Fruit fly (Drosophila melanogaster) whole organism, prepupa: ENCODE data around the gene CG42749.

Experiments used
- Blimp-1 ChIP-seq: fragments of 200-800 bp; sonication (Bioruptor generic); optimal IDR thresholded peaks from 3 replicates; lab custom pipeline; 2017; ENCODE audit warnings: missing biosample characterization, missing genetic modification characterization, mild to moderate bottlenecking, moderate library complexity, missing genetic modification reagents
- CG10631 ChIP-seq: fragments of 200-800 bp; sonication (Bioruptor generic); optimal IDR thresholded peaks from 2 replicates; lab custom pipeline; 2016; ENCODE audit warnings: missing biosample characterization, missing genetic modification characterization
- CG10669 ChIP-seq: fragments of 200-800 bp; sonication (Bioruptor generic); optimal IDR thresholded peaks from 3 replicates; lab custom pipeline; 2018; ENCODE audit warnings: missing biosample characterization, mild to moderate bottlenecking, missing genetic modification characterization, moderate library complexity
- CG11294 ChIP-seq: fragments of 200-800 bp; sonication (Bioruptor generic); IDR thresholded peaks from 2 replicates; pipeline ENCODE4 v1.3.6; 2022; ENCODE audit warnings: missing biosample characterization, missing genetic modification characterization
- CG11902 ChIP-seq: fragments of 200-800 bp; sonication (Bioruptor generic); optimal IDR thresholded peaks from 3 replicates; lab custom pipeline; 2016; ENCODE audit warnings: missing biosample characterization, missing genetic modification characterization
- CG1621 ChIP-seq: fragments of 200-800 bp; sonication (Bioruptor generic); optimal IDR thresholded peaks from 3 replicates; lab custom pipeline; 2018; ENCODE audit warnings: missing biosample characterization, mild to moderate bottlenecking, missing genetic modification characterization
- CG16779 ChIP-seq: fragments of 200-800 bp; sonication (Bioruptor generic); optimal IDR thresholded peaks from 3 replicates; lab custom pipeline; 2017; ENCODE audit warnings: missing biosample characterization, mild to moderate bottlenecking, missing genetic modification characterization
- CG3032 ChIP-seq: fragments of 200-800 bp; optimal IDR thresholded peaks from 2 replicates; lab custom pipeline; 2019; ENCODE audit warnings: missing biosample characterization, mild to moderate bottlenecking, missing genetic modification characterization, moderate library complexity
- CG32006 ChIP-seq: fragments of 200-800 bp; sonication (Bioruptor generic); optimal IDR thresholded peaks from 3 replicates; lab custom pipeline; 2017; ENCODE audit warnings: missing biosample characterization, mild to moderate bottlenecking, missing genetic modification characterization
- CG34406 ChIP-seq: fragments of 200-800 bp; sonication (Bioruptor generic); optimal IDR thresholded peaks from 3 replicates; lab custom pipeline; 2016; ENCODE audit warnings: missing biosample characterization, missing genetic modification characterization
- CG3919 ChIP-seq: fragments of 200-800 bp; sonication (Bioruptor generic); optimal IDR thresholded peaks from 3 replicates; lab custom pipeline; 2016; ENCODE audit warnings: missing biosample characterization, missing genetic modification characterization
- CG4318 ChIP-seq: fragments of 200-800 bp; sonication (Bioruptor generic); optimal IDR thresholded peaks from 3 replicates; lab custom pipeline; 2017; ENCODE audit warnings: missing biosample characterization, mild to moderate bottlenecking, missing genetic modification characterization
- CG6276 ChIP-seq: fragments of 200-800 bp; sonication (Bioruptor generic); optimal IDR thresholded peaks from 2 replicates; lab custom pipeline; 2017; ENCODE audit warnings: missing biosample characterization, mild to moderate bottlenecking, missing genetic modification characterization
- CG6792 ChIP-seq: fragments of 200-800 bp; sonication (Bioruptor generic); optimal IDR thresholded peaks from 3 replicates; lab custom pipeline; 2016; ENCODE audit warnings: missing biosample characterization, missing genetic modification characterization
- CG6808 ChIP-seq: fragments of 200-800 bp; sonication (Bioruptor generic); optimal IDR thresholded peaks from 3 replicates; lab custom pipeline; 2017; ENCODE audit warnings: missing biosample characterization, missing genetic modification characterization, mild to moderate bottlenecking, moderate library complexity, missing genetic modification reagents
- CG6854 ChIP-seq: fragments of 200-800 bp; sonication (Bioruptor generic); optimal IDR thresholded peaks from 2 replicates; lab custom pipeline; 2017; ENCODE audit warnings: missing biosample characterization, mild to moderate bottlenecking, missing genetic modification characterization
- CG7368 ChIP-seq: fragments of 200-800 bp; sonication (Bioruptor generic); optimal IDR thresholded peaks from 3 replicates; lab custom pipeline; 2016; ENCODE audit warnings: missing biosample characterization, missing genetic modification characterization
- CG8119 ChIP-seq: fragments of 200-800 bp; sonication (Bioruptor generic); IDR thresholded peaks from 3 replicates; pipeline ENCODE4 v1.3.6; 2022; ENCODE audit warnings: missing biosample characterization, missing genetic modification characterization
- CG8319 ChIP-seq: fragments of 200-800 bp; sonication (Bioruptor generic); optimal IDR thresholded peaks from 3 replicates; lab custom pipeline; 2016; ENCODE audit warnings: missing biosample characterization, missing genetic modification characterization
- CG9139 ChIP-seq: fragments of 200-800 bp; sonication (Bioruptor generic); optimal IDR thresholded peaks from 3 replicates; lab custom pipeline; 2017; ENCODE audit warnings: missing biosample characterization, mild to moderate bottlenecking, missing genetic modification characterization
- Eip75B ChIP-seq: fragments of 200-800 bp; sonication (Bioruptor generic); optimal IDR thresholded peaks from 3 replicates; lab custom pipeline; 2016; ENCODE audit warnings: missing biosample characterization, missing genetic modification characterization
- Eip78C ChIP-seq: fragments of 200-800 bp; sonication (Bioruptor generic); peaks from one replicate; lab custom pipeline; 2016; ENCODE audit warnings: missing biosample characterization, missing genetic modification characterization
- Eip93F ChIP-seq: fragments of 200-800 bp; sonication (Bioruptor generic); optimal IDR thresholded peaks from 2 replicates; lab custom pipeline; 2016; ENCODE audit warnings: missing biosample characterization, mild to moderate bottlenecking, missing genetic modification characterization
- Ets96B ChIP-seq: fragments of 200-800 bp; optimal IDR thresholded peaks from 2 replicates; lab custom pipeline; 2019; ENCODE audit warnings: missing biosample characterization, mild to moderate bottlenecking, missing genetic modification characterization, moderate library complexity
- Gug ChIP-seq: fragments of 200-800 bp; sonication (Bioruptor generic); IDR thresholded peaks from 2 replicates; pipeline ENCODE4 v1.3.6; 2022; ENCODE audit warnings: missing biosample characterization, missing genetic modification characterization
- Hr38 ChIP-seq: sonication (Bioruptor generic); optimal IDR thresholded peaks from 2 replicates; lab custom pipeline; 2016; ENCODE audit warnings: missing biosample characterization, missing genetic modification characterization
- Lpt ChIP-seq: fragments of 200-800 bp; sonication (Bioruptor generic); optimal IDR thresholded peaks from 3 replicates; lab custom pipeline; 2016; ENCODE audit warnings: missing biosample characterization, missing genetic modification characterization
- Met ChIP-seq: fragments of 200-800 bp; sonication (Bioruptor generic); optimal IDR thresholded peaks from 3 replicates; lab custom pipeline; 2016; ENCODE audit warnings: missing biosample characterization, missing genetic modification characterization
- OdsH ChIP-seq: fragments of 200-800 bp; sonication (Bioruptor generic); optimal IDR thresholded peaks from 3 replicates; lab custom pipeline; 2016; ENCODE audit warnings: missing biosample characterization, missing genetic modification characterization
- Smox ChIP-seq: fragments of 200-800 bp; sonication (Bioruptor generic); optimal IDR thresholded peaks from 3 replicates; lab custom pipeline; 2016; ENCODE audit warnings: missing biosample characterization, missing genetic modification characterization
- Sox102F ChIP-seq: fragments of 200-800 bp; sonication (Bioruptor generic); optimal IDR thresholded peaks from 2 replicates; lab custom pipeline; 2016; ENCODE audit warnings: missing biosample characterization, mild to moderate bottlenecking, missing genetic modification characterization
- Sox14 ChIP-seq: fragments of 200-800 bp; sonication (Bioruptor generic); optimal IDR thresholded peaks from 3 replicates; lab custom pipeline; 2016; ENCODE audit warnings: missing biosample characterization, missing genetic modification characterization
- achi ChIP-seq: fragments of 200-800 bp; sonication (Bioruptor generic); optimal IDR thresholded peaks from 3 replicates; lab custom pipeline; 2016; ENCODE audit warnings: missing biosample characterization, missing genetic modification characterization
- cyc ChIP-seq: fragments of 200-800 bp; sonication (Bioruptor generic); optimal IDR thresholded peaks from 3 replicates; lab custom pipeline; 2016; ENCODE audit warnings: missing biosample characterization, missing genetic modification characterization
- dsx ChIP-seq: fragments of 200-800 bp; optimal IDR thresholded peaks from 3 replicates; lab custom pipeline; 2019; ENCODE audit warnings: missing biosample characterization, mild to moderate bottlenecking, missing genetic modification characterization, moderate library complexity; ENCODE audit not compliant: poor library complexity, severe bottlenecking
- eg ChIP-seq: fragments of 200-800 bp; sonication (Bioruptor generic); IDR thresholded peaks from 3 replicates; pipeline ENCODE4 v1.3.6; 2022; ENCODE audit warnings: missing biosample characterization, missing genetic modification characterization
- esn ChIP-seq: fragments of 200-800 bp; sonication (Bioruptor generic); optimal IDR thresholded peaks from 2 replicates; lab custom pipeline; 2016; ENCODE audit warnings: missing biosample characterization, mild to moderate bottlenecking, missing genetic modification characterization, moderate library complexity
- fd59A ChIP-seq: fragments of 200-800 bp; sonication (Bioruptor generic); optimal IDR thresholded peaks from 2 replicates; lab custom pipeline; 2017; ENCODE audit warnings: missing biosample characterization, mild to moderate bottlenecking, missing genetic modification characterization, missing genetic modification reagents
- fd85E ChIP-seq: fragments of 200-800 bp; sonication (Bioruptor generic); optimal IDR thresholded peaks from 3 replicates; lab custom pipeline; 2016; ENCODE audit warnings: missing biosample characterization, missing genetic modification characterization
- lz ChIP-seq: fragments of 200-800 bp; sonication (Bioruptor generic); optimal IDR thresholded peaks from 3 replicates; lab custom pipeline; 2016; ENCODE audit warnings: missing biosample characterization, missing genetic modification characterization
- net ChIP-seq: fragments of 200-800 bp; sonication (Bioruptor generic); optimal IDR thresholded peaks from 3 replicates; lab custom pipeline; 2016; ENCODE audit warnings: missing biosample characterization, missing genetic modification characterization
- pdm3 ChIP-seq: fragments of 200-800 bp; sonication (Bioruptor generic); optimal IDR thresholded peaks from 3 replicates; lab custom pipeline; 2016; ENCODE audit warnings: missing biosample characterization, missing genetic modification characterization
- salr ChIP-seq, 2 experiments: fragments of 200-800 bp; sonication (Bioruptor generic); optimal IDR thresholded peaks; 3 replicates each; lab custom pipeline; 2016 to 2018; ENCODE audit warnings: missing biosample characterization in 2 of 2, missing genetic modification characterization in 2 of 2, mild to moderate bottlenecking in 1 of 2
- ss ChIP-seq, 2 experiments: fragments of 200-800 bp; sonication (Bioruptor generic); optimal IDR thresholded peaks; 2 replicates in 1 of 2; 3 replicates in 1 of 2; lab custom pipeline; 2017 to 2018; ENCODE audit warnings: mild to moderate bottlenecking in 2 of 2, missing biosample characterization in 2 of 2, missing genetic modification characterization in 2 of 2, moderate library complexity in 1 of 2
- topi ChIP-seq: fragments of 200-800 bp; sonication (Bioruptor generic); optimal IDR thresholded peaks from 3 replicates; lab custom pipeline; 2016; ENCODE audit warnings: missing biosample characterization, missing genetic modification characterization

Gene CG42749

dm6 chrX:5322459-5322883, 26.6 kb downstream of the CG42749 start, which contains the start of gene Rnp4F (continued):
- TF ChIP-seq CG4318 (GFP tag; lab: Kevin White, UChicago): no peak
- peak; percentile 76 for TF ChIP-seq Sox14 (GFP tag; lab: Kevin White, UChicago)
- TF ChIP-seq Gug: peak; percentile 70
- TF ChIP-seq Smox (GFP tag; lab: Kevin White, UChicago): no peak
- peak; percentile 80 for TF ChIP-seq lz (GFP tag; lab: Kevin White, UChicago)
- peak; percentile 23 for TF ChIP-seq CG7368 (GFP tag; lab: Kevin White, UChicago)
- TF ChIP-seq CG10631: peak; percentile 74
- TF ChIP-seq CG3919 (GFP tag; lab: Kevin White, UChicago): peak; percentile 60
- peak; percentile 77 for TF ChIP-seq OdsH
- peak; percentile 15 for TF ChIP-seq Blimp-1 (GFP tag; lab: Kevin White, UChicago)
- peak; percentile 85 for TF ChIP-seq pdm3
- no peak for TF ChIP-seq fd85E
- peak; percentile 52 for TF ChIP-seq CG10669 (GFP tag; lab: Kevin White, UChicago)
- TF ChIP-seq net (GFP tag; lab: Kevin White, UChicago): peak; percentile 79
- peak; percentile 75 for TF ChIP-seq CG32006 (GFP tag; lab: Kevin White, UChicago)
- TF ChIP-seq Ets96B: no peak
- TF ChIP-seq dsx (GFP tag; lab: Kevin White, UChicago): no peak
- TF ChIP-seq cyc (GFP tag; lab: Kevin White, UChicago): peak; percentile 78
- peak; percentile 45 for TF ChIP-seq Hr38 (GFP tag; lab: Kevin White, UChicago)
- no peak for TF ChIP-seq Sox102F (GFP tag; lab: Kevin White, UChicago)
- TF ChIP-seq CG3032: peak; percentile 62
- TF ChIP-seq CG11294 (GFP tag; lab: Robert Waterston, UW): peak; percentile 31; the same call in 1 of the 2 replicates
- TF ChIP-seq fd59A (GFP tag; lab: Kevin White, UChicago): peak; percentile 57
- TF ChIP-seq Met: no peak
- peak; percentile 79 for TF ChIP-seq eg (GFP tag; lab: Robert Waterston, UW)
- peak; percentile 16 for TF ChIP-seq topi (GFP tag; lab: Kevin White, UChicago)

DNA sequence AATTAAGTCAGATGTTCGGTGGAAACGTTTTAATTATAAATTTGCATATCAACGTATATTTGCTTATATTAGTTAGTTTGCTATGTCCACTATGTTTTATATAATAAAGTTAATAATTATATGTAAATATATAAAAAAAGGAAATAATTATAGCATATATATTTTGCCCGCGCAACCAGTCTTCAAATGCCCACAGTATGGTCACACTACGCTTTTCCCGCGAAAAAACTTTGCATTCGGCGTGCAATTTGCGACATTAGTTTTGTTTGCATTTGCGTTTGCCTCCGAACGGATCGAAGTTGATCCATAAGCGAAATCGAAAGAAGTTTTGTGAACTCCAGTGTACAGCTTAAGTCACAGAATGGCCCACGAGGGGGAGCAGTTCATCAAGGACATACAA, 27.8 kb downstream of the CG42749 start, which contains the start of gene Mcm3:
Gene Mcm3, plus strand, starts transcription at position 220 of the 400 bp plus-strand sequence.
- TF ChIP-seq CG11294 (GFP tag; lab: Robert Waterston, UW) (no peak), salr (GFP tag; optimal IDR thresholded peaks at IDR 0.05; lab: Kevin White, UChicago) (no peak), ss (GFP tag; optimal IDR thresholded peaks at IDR 0.05; lab: Kevin White, UChicago) (no peak), Blimp-1 (GFP tag; lab: Kevin White, UChicago) (no peak), achi (no peak), CG34406 (GFP tag; lab: Kevin White, UChicago) (no peak), CG16779 (tag; lab: Kevin White, UChicago) (no peak), CG8119 (GFP tag; lab: Robert Waterston, UW) (no peak), Lpt (GFP tag; lab: Kevin White, UChicago) (no peak), esn (GFP tag; lab: Kevin White, UChicago) (no peak), CG6854 (GFP tag; lab: Kevin White, UChicago) (no peak)

- peak; percentile 23 for TF ChIP-seq CG7368 (GFP tag; lab: Kevin White, UChicago)
- TF ChIP-seq CG11902: peak; percentile 9
- TF ChIP-seq CG6854 (GFP tag; lab: Kevin White, UChicago): no peak
- TF ChIP-seq fd59A (GFP tag; lab: Kevin White, UChicago): no peak
- peak; percentile 1 for TF ChIP-seq CG6792 (GFP tag; lab: Kevin White, UChicago)
- TF ChIP-seq OdsH: peak; percentile 51
- TF ChIP-seq CG34406 (GFP tag; lab: Kevin White, UChicago): peak; percentile 29
- peak; percentile 33 for TF ChIP-seq pdm3
- TF ChIP-seq CG8319 (GFP tag; lab: Kevin White, UChicago): no peak
- no peak for TF ChIP-seq CG6808 (GFP tag; lab: Kevin White, UChicago)
- no peak for TF ChIP-seq Hr38 (GFP tag; lab: Kevin White, UChicago)
- no peak for TF ChIP-seq CG1621 (tag; lab: Kevin White, UChicago)
- no peak for TF ChIP-seq fd85E
- TF ChIP-seq CG16779 (tag; lab: Kevin White, UChicago): no peak
- no peak for TF ChIP-seq CG6276
- peak; percentile 85 for TF ChIP-seq Eip78C
- 0 out of 3 replicates have a peak, but pooled peaks have one; percentile 47 for TF ChIP-seq eg (GFP tag; lab: Robert Waterston, UW)
- TF ChIP-seq CG9139 (GFP tag; lab: Kevin White, UChicago): no peak
- peak; percentile 22 for TF ChIP-seq Eip93F
- TF ChIP-seq salr (GFP tag; optimal IDR thresholded peaks at IDR 0.05; lab: Kevin White, UChicago): peak in 1 of 2 experiments; percentile 11
- peak; percentile 59 for TF ChIP-seq CG32006 (GFP tag; lab: Kevin White, UChicago)
- peak; percentile 11 for TF ChIP-seq Eip75B
- TF ChIP-seq Blimp-1 (GFP tag; lab: Kevin White, UChicago): peak; percentile 98
These were observed 33.5 kb downstream of the CG42749 start, which contains the start of the genes CG3309 and XRCC1 for dm6 chrX:5329266-5329898. CG3309 (minus strand) TSS chrX:5329347. XRCC1 (plus strand) TSS chrX:5329876.
